Worm (Caenorhabditis elegans) whole organism, mixed stage, embryonic: ENCODE data around the gene F57A10.2.

Source experiments
- bed-3 ChIP-seq: fragments of 200-800 bp; sonication (Bioruptor generic); optimal IDR thresholded peaks from 3 replicates; lab custom pipeline; 2018; ENCODE audit warnings: mild to moderate bottlenecking, missing genetic modification characterization, moderate library complexity, missing compliant biosample characterization
- ceh-43 ChIP-seq: fragments of 200-800 bp; sonication (Bioruptor generic); optimal IDR thresholded peaks from 2 replicates; lab custom pipeline; 2018; ENCODE audit warnings: mild to moderate bottlenecking, missing genetic modification characterization, moderate library complexity, missing compliant biosample characterization
- drap-1 ChIP-seq: fragments of 200-800 bp; sonication (Bioruptor generic); optimal IDR thresholded peaks from 3 replicates; lab custom pipeline; 2018; ENCODE audit warnings: mild to moderate bottlenecking, missing genetic modification characterization, missing compliant biosample characterization
- elt-3 ChIP-seq: fragments of 150-350 bp; optimal IDR thresholded peaks from 2 replicates; lab custom pipeline; 2014; ENCODE audit warnings: missing biosample characterization, missing genetic modification characterization
- lsy-2 ChIP-seq: fragments of 150-350 bp; optimal IDR thresholded peaks from 2 replicates; lab custom pipeline; 2014; ENCODE audit warnings: missing biosample characterization, missing genetic modification characterization
- nhr-12 ChIP-seq: fragments of 150-350 bp; optimal IDR thresholded peaks from 2 replicates; lab custom pipeline; 2014; ENCODE audit warnings: missing biosample characterization, missing genetic modification characterization
- nhr-237 ChIP-seq: fragments of 150-350 bp; optimal IDR thresholded peaks from 2 replicates; lab custom pipeline; 2014; ENCODE audit warnings: missing biosample characterization, missing genetic modification characterization
- nhr-28 ChIP-seq: fragments of 150-350 bp; optimal IDR thresholded peaks from 2 replicates; lab custom pipeline; 2014; ENCODE audit warnings: missing biosample characterization, missing genetic modification characterization
- nhr-76 ChIP-seq: sonication (generic microtip); optimal IDR thresholded peaks from 2 replicates; lab custom pipeline; 2017; ENCODE audit warnings: missing biosample characterization, missing genetic modification characterization
- sptf-1 ChIP-seq: sonication (generic microtip); optimal IDR thresholded peaks from 2 replicates; lab custom pipeline; 2017; ENCODE audit warnings: mild to moderate bottlenecking, missing genetic modification characterization, moderate library complexity, missing compliant biosample characterization
- unc-39 ChIP-seq: fragments of 150-350 bp; optimal IDR thresholded peaks from 2 replicates; lab custom pipeline; 2014; ENCODE audit warnings: missing biosample characterization, missing genetic modification characterization
- unc-62 ChIP-seq: fragments of 150-350 bp; optimal IDR thresholded peaks from 2 replicates; lab custom pipeline; 2014; ENCODE audit warnings: missing biosample characterization, missing genetic modification reagents, missing genetic modification characterization

DNA sequence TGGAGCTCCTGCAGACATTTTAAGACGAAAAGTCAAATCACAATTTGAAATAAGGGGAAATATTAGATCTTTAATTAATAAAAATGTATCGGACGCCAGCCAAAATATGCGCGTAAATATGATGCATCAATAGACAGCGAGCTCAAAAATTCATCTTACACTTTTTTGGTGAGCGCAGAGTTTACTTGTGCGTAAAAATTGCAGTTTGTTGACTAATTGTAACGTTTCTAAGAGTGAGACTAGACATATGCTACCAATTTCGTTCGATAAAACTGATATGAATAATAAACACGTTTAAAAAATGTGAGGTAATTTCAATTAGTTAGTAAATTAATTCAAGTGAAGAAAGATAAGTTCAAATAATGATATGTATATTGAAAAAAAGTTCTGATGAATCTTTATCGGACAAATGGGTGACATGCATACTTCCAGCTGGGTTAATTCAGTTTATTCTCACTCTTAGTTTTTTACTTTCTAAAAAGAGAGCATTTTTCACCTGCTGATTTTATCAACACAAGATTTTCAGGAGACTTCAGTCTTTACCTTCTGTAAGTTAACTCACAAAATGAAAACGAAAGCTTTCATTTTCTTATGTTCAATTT lies 12.9 kb downstream of the F57A10.2 start, which contains the start of the genes nhr-285 and irld-52:
- TF ChIP-seq sptf-1 (tag; lab: Kevin White, UChicago): no peak
- TF ChIP-seq nhr-237 (tag; lab: Kevin White, UChicago): no peak
- no peak for TF ChIP-seq unc-39
- TF ChIP-seq nhr-76 (tag; lab: Kevin White, UChicago): no peak
- no peak for TF ChIP-seq unc-62 (GFP tag; lab: Kevin White, UChicago)
- TF ChIP-seq drap-1 (GFP tag; lab: Kevin White, UChicago): no peak
- TF ChIP-seq elt-3 (tag; lab: Kevin White, UChicago): no peak
- no peak for TF ChIP-seq lsy-2
- no peak for TF ChIP-seq nhr-28 (tag; lab: Kevin White, UChicago)
- TF ChIP-seq nhr-12 (tag; lab: Kevin White, UChicago): no peak
- no peak for TF ChIP-seq ceh-43 (GFP tag; lab: Kevin White, UChicago)
- TF ChIP-seq bed-3 (GFP tag; lab: Kevin White, UChicago): no peak
